Fruit fly (Drosophila melanogaster) whole organism, pupa: ENCODE results near the gene CG31793.

ENCODE experiments used
- CG12605 ChIP-seq: fragments of 200-800 bp; sonication (Bioruptor generic); IDR thresholded peaks from 2 replicates; pipeline ENCODE4 v1.3.6; 2022; ENCODE audit warnings: missing biosample characterization, missing genetic modification characterization
- CG13204 ChIP-seq: fragments of 200-800 bp; sonication (Bioruptor generic); optimal IDR thresholded peaks from 2 replicates; lab custom pipeline; 2018; ENCODE audit warnings: missing biosample characterization, mild to moderate bottlenecking, missing genetic modification characterization, moderate library complexity
- CG14655 ChIP-seq: fragments of 200-800 bp; sonication (Bioruptor generic); optimal IDR thresholded peaks from 3 replicates; lab custom pipeline; 2017; ENCODE audit warnings: mild to moderate bottlenecking, missing biosample characterization, missing genetic modification reagents, missing genetic modification characterization
- CG15710 ChIP-seq: fragments of 200-800 bp; sonication (Bioruptor generic); optimal IDR thresholded peaks from 2 replicates; lab custom pipeline; 2018; ENCODE audit warnings: missing biosample characterization, mild to moderate bottlenecking, missing genetic modification characterization, moderate library complexity
- CG17806 ChIP-seq: fragments of 200-800 bp; sonication (Bioruptor generic); optimal IDR thresholded peaks from 2 replicates; lab custom pipeline; 2018; ENCODE audit warnings: missing biosample characterization, mild to moderate bottlenecking, missing genetic modification characterization, moderate library complexity
- CG32121 ChIP-seq: fragments of 200-800 bp; sonication (Bioruptor generic); IDR thresholded peaks from 2 replicates; pipeline ENCODE4 v1.3.6; 2022; ENCODE audit warnings: missing biosample characterization, missing genetic modification characterization
- CG34367 ChIP-seq: fragments of 200-800 bp; sonication (Bioruptor generic); optimal IDR thresholded peaks from 2 replicates; lab custom pipeline; 2018; ENCODE audit warnings: missing biosample characterization, mild to moderate bottlenecking, missing genetic modification characterization
- CG4496 ChIP-seq: fragments of 200-800 bp; sonication (Bioruptor generic); IDR thresholded peaks from 3 replicates; pipeline ENCODE4 v1.3.6; 2022; ENCODE audit warnings: missing biosample characterization, missing genetic modification characterization
- CG8159 ChIP-seq: fragments of 200-800 bp; sonication (Bioruptor generic); optimal IDR thresholded peaks from 3 replicates; lab custom pipeline; 2018; ENCODE audit warnings: missing biosample characterization, mild to moderate bottlenecking, missing genetic modification characterization, moderate library complexity
- CG8301 ChIP-seq: fragments of 200-800 bp; sonication (Bioruptor generic); optimal IDR thresholded peaks from 2 replicates; lab custom pipeline; 2018; ENCODE audit warnings: missing biosample characterization, mild to moderate bottlenecking, missing genetic modification characterization
- CG9948 ChIP-seq: fragments of 200-800 bp; sonication (Bioruptor generic); optimal IDR thresholded peaks from 2 replicates; lab custom pipeline; 2018; ENCODE audit warnings: missing biosample characterization, mild to moderate bottlenecking, missing genetic modification characterization, moderate library complexity
- D1 ChIP-seq: fragments of 200-800 bp; sonication (Bioruptor generic); optimal IDR thresholded peaks from 2 replicates; lab custom pipeline; 2018; ENCODE audit warnings: missing biosample characterization, mild to moderate bottlenecking, missing genetic modification characterization, moderate library complexity
- EcR ChIP-seq: fragments of 200-800 bp; sonication (Bioruptor generic); optimal IDR thresholded peaks from 3 replicates; lab custom pipeline; 2019; ENCODE audit warnings: missing biosample characterization, missing genetic modification characterization, mild to moderate bottlenecking, moderate library complexity, missing genetic modification reagents
- Ets98B ChIP-seq: fragments of 200-800 bp; sonication (Bioruptor generic); IDR thresholded peaks from 2 replicates; pipeline ENCODE4 v1.3.6; 2022; ENCODE audit warnings: missing biosample characterization, missing genetic modification characterization
- Pif1A ChIP-seq: fragments of 200-800 bp; sonication (Bioruptor generic); optimal IDR thresholded peaks from 3 replicates; lab custom pipeline; 2016; ENCODE audit warnings: missing biosample characterization, missing genetic modification characterization
- Pif1B ChIP-seq: fragments of 200-800 bp; sonication (Bioruptor generic); optimal IDR thresholded peaks from 3 replicates; lab custom pipeline; 2016; ENCODE audit warnings: missing biosample characterization, missing genetic modification characterization
- Snoo ChIP-seq: fragments of 200-800 bp; sonication (Bioruptor generic); optimal IDR thresholded peaks from 3 replicates; lab custom pipeline; 2017; ENCODE audit warnings: missing biosample characterization, mild to moderate bottlenecking, missing genetic modification characterization, inconsistent platforms
- fd96Ca ChIP-seq: fragments of 200-800 bp; sonication (Bioruptor generic); IDR thresholded peaks from 3 replicates; pipeline ENCODE4 v1.3.6; 2022; ENCODE audit warnings: missing biosample characterization, missing genetic modification characterization
- gl ChIP-seq: fragments of 200-800 bp; sonication (Bioruptor generic); optimal IDR thresholded peaks from 2 replicates; lab custom pipeline; 2018; ENCODE audit warnings: missing biosample characterization, mild to moderate bottlenecking, missing genetic modification characterization
- rn ChIP-seq: fragments of 200-800 bp; sonication (Bioruptor generic); IDR thresholded peaks from 2 replicates; pipeline ENCODE4 v1.3.6; 2022; ENCODE audit warnings: missing biosample characterization, missing genetic modification characterization

CG31793 gene

dm6 chr2L:18982826-18983758, 20.1 kb upstream of the CG31793 start:
- TF ChIP-seq CG15710 (peak; percentile 21), Ets98B (GFP tag; lab: Robert Waterston, UW) (no peak), EcR (GFP tag; lab: Kevin White, UChicago) (peak; percentile 85), CG8159 (tag; lab: Kevin White, UChicago) (peak; percentile 34), CG34367 (tag; lab: Kevin White, UChicago) (no peak), gl (tag; lab: Kevin White, UChicago) (no peak)

dm6 chr2L:18984158-18984557, 19.0 kb upstream of the CG31793 start:
- TF ChIP-seq CG32121 (GFP tag; lab: Robert Waterston, UW) (no peak), rn (GFP tag; lab: Robert Waterston, UW) (no peak), D1 (tag; lab: Kevin White, UChicago) (no peak), CG34367 (tag; lab: Kevin White, UChicago) (no peak), fd96Ca (GFP tag; lab: Robert Waterston, UW) (no peak), Pif1A (GFP tag; lab: Kevin White, UChicago) (no peak), CG15710 (no peak)

- TF ChIP-seq CG14655 (GFP tag; lab: Kevin White, UChicago) (peak; percentile 36), Pif1A (GFP tag; lab: Kevin White, UChicago) (peak; percentile 6), CG17806 (no peak), CG13204 (GFP tag; lab: Kevin White, UChicago) (no peak), CG8159 (tag; lab: Kevin White, UChicago) (peak; percentile 9), CG8301 (tag; lab: Kevin White, UChicago) (peak; percentile 9), CG15710 (peak; percentile 12)
Observed at dm6 chr2L:18985201-18986124, 17.7 kb upstream of the CG31793 start.

- TF ChIP-seq D1 (tag; lab: Kevin White, UChicago) (no peak), CG17806 (no peak)
- TF ChIP-seq, all 21 proteins: peak for 0
Observed at dm6 chr2L:18986125-18986498, 17.1 kb upstream of the CG31793 start.

dm6 chr2L:18987078-18987895, 15.9 kb upstream of the CG31793 start, which contains the start of the genes Swip-1 and EMC5:
Swip-1 (minus strand) TSS chr2L:18987280.
EMC5 (plus strand) TSS chr2L:18987707.
- TF ChIP-seq rn (GFP tag; lab: Robert Waterston, UW) (0 out of 2 replicates have a peak, but pooled peaks have one; percentile 9), CG9948 (peak; percentile 31), Ets98B (GFP tag; lab: Robert Waterston, UW) (peak; percentile 38; the same call in 1 of the 2 replicates), CG32121 (GFP tag; lab: Robert Waterston, UW) (no peak; the same call in 1 of the 2 replicates), CG17806 (peak; percentile 32), fd96Ca (GFP tag; lab: Robert Waterston, UW) (0 out of 3 replicates have a peak, but pooled peaks have one; percentile 36), Pif1A (GFP tag; lab: Kevin White, UChicago) (peak; percentile 23), CG34367 (tag; lab: Kevin White, UChicago) (peak; percentile 31), CG4496 (peak; percentile 39; the same call in 1 of the 3 replicates), Snoo (tag; lab: Kevin White, UChicago) (no peak), D1 (tag; lab: Kevin White, UChicago) (peak; percentile 16), CG15710 (peak; percentile 61), EcR (GFP tag; lab: Kevin White, UChicago) (no peak), CG8301 (tag; lab: Kevin White, UChicago) (no peak), Pif1B (peak; percentile 2), CG8159 (tag; lab: Kevin White, UChicago) (peak; percentile 68), CG14655 (GFP tag; lab: Kevin White, UChicago) (peak; percentile 50)

dm6 chr2L:18990133-18990532, 13.0 kb upstream of the CG31793 start, which contains the start of gene CG15170:
CG15170 (minus strand) TSS chr2L:18990233.
- TF ChIP-seq Ets98B (GFP tag; lab: Robert Waterston, UW) (no peak), Pif1B (no peak), CG34367 (tag; lab: Kevin White, UChicago) (no peak), CG4496 (no peak), CG9948 (no peak), CG8301 (tag; lab: Kevin White, UChicago) (no peak), D1 (tag; lab: Kevin White, UChicago) (no peak), CG8159 (tag; lab: Kevin White, UChicago) (no peak), fd96Ca (GFP tag; lab: Robert Waterston, UW) (no peak), CG13204 (GFP tag; lab: Kevin White, UChicago) (no peak), CG12605 (GFP tag; lab: Robert Waterston, UW) (no peak)
